Fruit fly (Drosophila melanogaster) whole organism, prepupa: ENCODE data around the gene Mipp2.
A peak's percentile ranks its signal among the peaks of the same experiment; 100 is the strongest.

Source experiments
- CG10631 ChIP-seq: fragments of 200-800 bp; sonication (Bioruptor generic); optimal IDR thresholded peaks from 2 replicates; lab custom pipeline; 2016; ENCODE audit warnings: missing biosample characterization, missing genetic modification characterization
- CG10669 ChIP-seq: fragments of 200-800 bp; sonication (Bioruptor generic); optimal IDR thresholded peaks from 3 replicates; lab custom pipeline; 2018; ENCODE audit warnings: missing biosample characterization, mild to moderate bottlenecking, missing genetic modification characterization, moderate library complexity
- CG11762 ChIP-seq: fragments of 200-800 bp; sonication (Bioruptor generic); optimal IDR thresholded peaks from 3 replicates; lab custom pipeline; 2016; ENCODE audit warnings: missing biosample characterization, missing genetic modification characterization; ENCODE audit not compliant: insufficient read depth
- CG11902 ChIP-seq: fragments of 200-800 bp; sonication (Bioruptor generic); optimal IDR thresholded peaks from 3 replicates; lab custom pipeline; 2016; ENCODE audit warnings: missing biosample characterization, missing genetic modification characterization
- CG15336 ChIP-seq: fragments of 200-800 bp; sonication (Bioruptor generic); IDR thresholded peaks from 2 replicates; pipeline ENCODE4 v1.3.6; 2022; ENCODE audit warnings: missing biosample characterization, missing genetic modification characterization
- CG1621 ChIP-seq: fragments of 200-800 bp; sonication (Bioruptor generic); optimal IDR thresholded peaks from 3 replicates; lab custom pipeline; 2018; ENCODE audit warnings: missing biosample characterization, mild to moderate bottlenecking, missing genetic modification characterization
- CG16779 ChIP-seq: fragments of 200-800 bp; sonication (Bioruptor generic); optimal IDR thresholded peaks from 3 replicates; lab custom pipeline; 2017; ENCODE audit warnings: missing biosample characterization, mild to moderate bottlenecking, missing genetic modification characterization
- CG31627 ChIP-seq: fragments of 200-800 bp; sonication (Bioruptor generic); optimal IDR thresholded peaks from 3 replicates; lab custom pipeline; 2016; ENCODE audit warnings: missing biosample characterization, missing genetic modification characterization
- CG32006 ChIP-seq: fragments of 200-800 bp; sonication (Bioruptor generic); optimal IDR thresholded peaks from 3 replicates; lab custom pipeline; 2017; ENCODE audit warnings: missing biosample characterization, mild to moderate bottlenecking, missing genetic modification characterization
- CG34406 ChIP-seq: fragments of 200-800 bp; sonication (Bioruptor generic); optimal IDR thresholded peaks from 3 replicates; lab custom pipeline; 2016; ENCODE audit warnings: missing biosample characterization, missing genetic modification characterization
- CG3919 ChIP-seq: fragments of 200-800 bp; sonication (Bioruptor generic); optimal IDR thresholded peaks from 3 replicates; lab custom pipeline; 2016; ENCODE audit warnings: missing biosample characterization, missing genetic modification characterization
- CG4318 ChIP-seq: fragments of 200-800 bp; sonication (Bioruptor generic); optimal IDR thresholded peaks from 3 replicates; lab custom pipeline; 2017; ENCODE audit warnings: missing biosample characterization, mild to moderate bottlenecking, missing genetic modification characterization
- CG6276 ChIP-seq: fragments of 200-800 bp; sonication (Bioruptor generic); optimal IDR thresholded peaks from 2 replicates; lab custom pipeline; 2017; ENCODE audit warnings: missing biosample characterization, mild to moderate bottlenecking, missing genetic modification characterization
- CG6792 ChIP-seq: fragments of 200-800 bp; sonication (Bioruptor generic); optimal IDR thresholded peaks from 3 replicates; lab custom pipeline; 2016; ENCODE audit warnings: missing biosample characterization, missing genetic modification characterization
- CG6854 ChIP-seq: fragments of 200-800 bp; sonication (Bioruptor generic); optimal IDR thresholded peaks from 2 replicates; lab custom pipeline; 2017; ENCODE audit warnings: missing biosample characterization, mild to moderate bottlenecking, missing genetic modification characterization
- CG8119 ChIP-seq: fragments of 200-800 bp; sonication (Bioruptor generic); IDR thresholded peaks from 3 replicates; pipeline ENCODE4 v1.3.6; 2022; ENCODE audit warnings: missing biosample characterization, missing genetic modification characterization
- CG8319 ChIP-seq: fragments of 200-800 bp; sonication (Bioruptor generic); optimal IDR thresholded peaks from 3 replicates; lab custom pipeline; 2016; ENCODE audit warnings: missing biosample characterization, missing genetic modification characterization
- CG8632 ChIP-seq: fragments of 200-800 bp; sonication (Bioruptor generic); optimal IDR thresholded peaks from 3 replicates; lab custom pipeline; 2016; ENCODE audit warnings: missing biosample characterization, missing genetic modification characterization
- CG9139 ChIP-seq: fragments of 200-800 bp; sonication (Bioruptor generic); optimal IDR thresholded peaks from 3 replicates; lab custom pipeline; 2017; ENCODE audit warnings: missing biosample characterization, mild to moderate bottlenecking, missing genetic modification characterization
- Eip75B ChIP-seq: fragments of 200-800 bp; sonication (Bioruptor generic); optimal IDR thresholded peaks from 3 replicates; lab custom pipeline; 2016; ENCODE audit warnings: missing biosample characterization, missing genetic modification characterization
- Eip78C ChIP-seq: fragments of 200-800 bp; sonication (Bioruptor generic); peaks from one replicate; lab custom pipeline; 2016; ENCODE audit warnings: missing biosample characterization, missing genetic modification characterization
- Eip93F ChIP-seq: fragments of 200-800 bp; sonication (Bioruptor generic); optimal IDR thresholded peaks from 2 replicates; lab custom pipeline; 2016; ENCODE audit warnings: missing biosample characterization, mild to moderate bottlenecking, missing genetic modification characterization
- Ets21C ChIP-seq: fragments of 200-800 bp; sonication (Bioruptor generic); optimal IDR thresholded peaks from 3 replicates; lab custom pipeline; 2016; ENCODE audit warnings: missing biosample characterization, missing genetic modification characterization
- Ets96B ChIP-seq: fragments of 200-800 bp; optimal IDR thresholded peaks from 2 replicates; lab custom pipeline; 2019; ENCODE audit warnings: missing biosample characterization, mild to moderate bottlenecking, missing genetic modification characterization, moderate library complexity
- Gug ChIP-seq: fragments of 200-800 bp; sonication (Bioruptor generic); IDR thresholded peaks from 2 replicates; pipeline ENCODE4 v1.3.6; 2022; ENCODE audit warnings: missing biosample characterization, missing genetic modification characterization
- Hr38 ChIP-seq: sonication (Bioruptor generic); optimal IDR thresholded peaks from 2 replicates; lab custom pipeline; 2016; ENCODE audit warnings: missing biosample characterization, missing genetic modification characterization
- Hr39 ChIP-seq: fragments of 200-800 bp; sonication (Bioruptor generic); optimal IDR thresholded peaks from 2 replicates; lab custom pipeline; 2016; ENCODE audit warnings: missing biosample characterization, missing genetic modification characterization
- Hr4 ChIP-seq: fragments of 200-800 bp; sonication (Bioruptor generic); optimal IDR thresholded peaks from 3 replicates; lab custom pipeline; 2016; ENCODE audit warnings: missing biosample characterization, missing genetic modification characterization
- Lpt ChIP-seq: fragments of 200-800 bp; sonication (Bioruptor generic); optimal IDR thresholded peaks from 3 replicates; lab custom pipeline; 2016; ENCODE audit warnings: missing biosample characterization, missing genetic modification characterization
- OdsH ChIP-seq: fragments of 200-800 bp; sonication (Bioruptor generic); optimal IDR thresholded peaks from 3 replicates; lab custom pipeline; 2016; ENCODE audit warnings: missing biosample characterization, missing genetic modification characterization
- Sox102F ChIP-seq: fragments of 200-800 bp; sonication (Bioruptor generic); optimal IDR thresholded peaks from 2 replicates; lab custom pipeline; 2016; ENCODE audit warnings: missing biosample characterization, mild to moderate bottlenecking, missing genetic modification characterization
- Sox14 ChIP-seq: fragments of 200-800 bp; sonication (Bioruptor generic); optimal IDR thresholded peaks from 3 replicates; lab custom pipeline; 2016; ENCODE audit warnings: missing biosample characterization, missing genetic modification characterization
- Sox15 ChIP-seq: fragments of 200-800 bp; sonication (Bioruptor generic); optimal IDR thresholded peaks from 3 replicates; lab custom pipeline; 2016; ENCODE audit warnings: missing biosample characterization, missing genetic modification characterization
- acj6 ChIP-seq: fragments of 200-800 bp; sonication (Bioruptor generic); optimal IDR thresholded peaks from 3 replicates; lab custom pipeline; 2016; ENCODE audit warnings: missing biosample characterization, missing genetic modification characterization
- cyc ChIP-seq: fragments of 200-800 bp; sonication (Bioruptor generic); optimal IDR thresholded peaks from 3 replicates; lab custom pipeline; 2016; ENCODE audit warnings: missing biosample characterization, missing genetic modification characterization
- dsx ChIP-seq: fragments of 200-800 bp; optimal IDR thresholded peaks from 3 replicates; lab custom pipeline; 2019; ENCODE audit warnings: missing biosample characterization, mild to moderate bottlenecking, missing genetic modification characterization, moderate library complexity; ENCODE audit not compliant: poor library complexity, severe bottlenecking
- eg ChIP-seq: fragments of 200-800 bp; sonication (Bioruptor generic); IDR thresholded peaks from 3 replicates; pipeline ENCODE4 v1.3.6; 2022; ENCODE audit warnings: missing biosample characterization, missing genetic modification characterization
- esn ChIP-seq: fragments of 200-800 bp; sonication (Bioruptor generic); optimal IDR thresholded peaks from 2 replicates; lab custom pipeline; 2016; ENCODE audit warnings: missing biosample characterization, mild to moderate bottlenecking, missing genetic modification characterization, moderate library complexity
- fd59A ChIP-seq: fragments of 200-800 bp; sonication (Bioruptor generic); optimal IDR thresholded peaks from 2 replicates; lab custom pipeline; 2017; ENCODE audit warnings: missing biosample characterization, mild to moderate bottlenecking, missing genetic modification characterization, missing genetic modification reagents
- fd85E ChIP-seq: fragments of 200-800 bp; sonication (Bioruptor generic); optimal IDR thresholded peaks from 3 replicates; lab custom pipeline; 2016; ENCODE audit warnings: missing biosample characterization, missing genetic modification characterization
- fkh ChIP-seq: fragments of 200-800 bp; sonication (Bioruptor generic); optimal IDR thresholded peaks from 3 replicates; lab custom pipeline; 2017; ENCODE audit warnings: missing biosample characterization, mild to moderate bottlenecking, missing genetic modification characterization, moderate library complexity
- net ChIP-seq: fragments of 200-800 bp; sonication (Bioruptor generic); optimal IDR thresholded peaks from 3 replicates; lab custom pipeline; 2016; ENCODE audit warnings: missing biosample characterization, missing genetic modification characterization
- pdm3 ChIP-seq: fragments of 200-800 bp; sonication (Bioruptor generic); optimal IDR thresholded peaks from 3 replicates; lab custom pipeline; 2016; ENCODE audit warnings: missing biosample characterization, missing genetic modification characterization
- salr ChIP-seq, 2 experiments: fragments of 200-800 bp; sonication (Bioruptor generic); optimal IDR thresholded peaks; 3 replicates each; lab custom pipeline; 2016 to 2018; ENCODE audit warnings: missing biosample characterization in 2 of 2, missing genetic modification characterization in 2 of 2, mild to moderate bottlenecking in 1 of 2
- spab ChIP-seq: fragments of 200-800 bp; sonication (Bioruptor generic); optimal IDR thresholded peaks from 2 replicates; lab custom pipeline; 2017; ENCODE audit warnings: missing biosample characterization, mild to moderate bottlenecking, missing genetic modification characterization, missing genetic modification reagents
- topi ChIP-seq: fragments of 200-800 bp; sonication (Bioruptor generic); optimal IDR thresholded peaks from 3 replicates; lab custom pipeline; 2016; ENCODE audit warnings: missing biosample characterization, missing genetic modification characterization
- vri ChIP-seq: fragments of 200-800 bp; sonication (Bioruptor generic); optimal IDR thresholded peaks from 3 replicates; lab custom pipeline; 2016; ENCODE audit warnings: missing biosample characterization, mild to moderate bottlenecking, missing genetic modification characterization

Mipp2 gene

DNA sequence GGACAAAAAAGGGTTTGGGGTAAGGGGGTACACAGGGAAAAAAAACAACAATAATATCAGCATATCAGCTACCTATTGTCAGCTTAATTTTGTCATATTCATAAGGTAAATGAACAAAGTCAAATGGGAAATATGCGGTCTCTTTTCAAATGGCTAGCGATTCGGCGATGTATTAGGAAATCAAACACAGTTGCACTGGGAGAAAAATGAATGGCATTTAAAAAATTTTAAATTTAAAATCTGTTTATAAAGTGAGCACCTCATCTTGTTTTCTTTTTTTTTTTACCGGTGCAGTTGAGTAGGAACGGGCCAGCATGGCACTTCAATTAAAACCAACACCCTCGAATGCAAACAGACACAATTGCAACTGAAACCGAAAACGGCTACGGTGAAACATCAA, 37.2 kb downstream of the Mipp2 start (continued):
- TF ChIP-seq Sox14 (GFP tag; lab: Kevin White, UChicago) (no peak), CG11902 (GFP tag; lab: Kevin White, UChicago) (no peak), Hr39 (GFP tag; lab: Kevin White, UChicago) (no peak), fd85E (GFP tag; lab: Kevin White, UChicago) (no peak), CG15336 (GFP tag; lab: Robert Waterston, UW) (peak; percentile 34), CG8119 (GFP tag; lab: Robert Waterston, UW) (no peak; the same call in 2 of the 3 replicates), Lpt (GFP tag; lab: Kevin White, UChicago) (no peak), Sox15 (GFP tag; lab: Kevin White, UChicago) (no peak), Ets21C (GFP tag; lab: Kevin White, UChicago) (no peak), Eip93F (GFP tag; lab: Kevin White, UChicago) (no peak), CG4318 (GFP tag; lab: Kevin White, UChicago) (peak; percentile 37), spab (GFP tag; lab: Kevin White, UChicago) (no peak), CG32006 (GFP tag; lab: Kevin White, UChicago) (peak; percentile 44), salr (GFP tag; optimal IDR thresholded peaks at IDR 0.05; lab: Kevin White, UChicago) (no peak), Gug (GFP tag; lab: Robert Waterston, UW) (no peak), CG8319 (GFP tag; lab: Kevin White, UChicago) (no peak), Ets96B (tag; lab: Kevin White, UChicago) (no peak), OdsH (no peak), acj6 (GFP tag; lab: Kevin White, UChicago) (no peak), pdm3 (GFP tag; lab: Kevin White, UChicago) (peak; percentile 8)

DNA sequence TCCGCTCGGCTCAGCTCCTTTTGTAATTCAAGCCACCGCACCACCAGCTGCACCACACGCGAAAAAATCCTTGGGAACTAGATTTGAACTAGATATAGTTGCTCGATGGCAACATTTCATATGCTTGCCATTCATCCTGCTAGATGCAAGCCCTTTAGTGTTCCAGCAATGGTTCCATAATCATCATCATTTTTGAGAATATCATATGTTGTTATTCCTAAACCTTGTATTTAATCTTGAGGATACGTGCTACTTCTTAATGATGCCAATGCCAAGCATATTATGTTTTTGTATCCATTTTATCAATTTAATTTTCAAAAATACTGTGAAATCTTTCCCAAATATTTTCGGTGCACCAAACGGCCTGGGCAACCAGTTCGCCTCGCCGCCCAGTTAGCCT, 38.4 kb downstream of the Mipp2 start:
- TF ChIP-seq CG1621 (tag; lab: Kevin White, UChicago) (no peak), CG8119 (GFP tag; lab: Robert Waterston, UW) (peak; percentile 76; the same call in 2 of the 3 replicates), Lpt (GFP tag; lab: Kevin White, UChicago) (peak; percentile 25), esn (GFP tag; lab: Kevin White, UChicago) (no peak), net (GFP tag; lab: Kevin White, UChicago) (peak; percentile 38), Hr4 (GFP tag; lab: Kevin White, UChicago) (peak; percentile 63), CG31627 (GFP tag; lab: Kevin White, UChicago) (no peak), Eip75B (no peak), CG11762 (no peak), CG34406 (GFP tag; lab: Kevin White, UChicago) (no peak), Hr38 (GFP tag; lab: Kevin White, UChicago) (no peak), CG10669 (GFP tag; lab: Kevin White, UChicago) (no peak), Ets21C (GFP tag; lab: Kevin White, UChicago) (no peak), eg (peak; percentile 37; the same call in 2 of the 3 replicates), salr (GFP tag; optimal IDR thresholded peaks at IDR 0.05; lab: Kevin White, UChicago) (peak in 1 of 2 experiments; percentile 28), pdm3 (GFP tag; lab: Kevin White, UChicago) (peak; percentile 9), fd59A (no peak), CG15336 (GFP tag; lab: Robert Waterston, UW) (peak; percentile 66), Hr39 (GFP tag; lab: Kevin White, UChicago) (no peak), spab (GFP tag; lab: Kevin White, UChicago) (no peak), CG16779 (tag; lab: Kevin White, UChicago) (no peak), CG10631 (GFP tag; lab: Kevin White, UChicago) (no peak), CG6854 (GFP tag; lab: Kevin White, UChicago) (no peak), CG3919 (GFP tag; lab: Kevin White, UChicago) (no peak), fkh (GFP tag; lab: Kevin White, UChicago) (no peak), CG9139 (GFP tag; lab: Kevin White, UChicago) (no peak), Eip93F (GFP tag; lab: Kevin White, UChicago) (no peak), Sox102F (no peak), CG32006 (GFP tag; lab: Kevin White, UChicago) (peak; percentile 71), cyc (no peak), OdsH (peak; percentile 11), vri (GFP tag; lab: Kevin White, UChicago) (no peak), CG6792 (GFP tag; lab: Kevin White, UChicago) (no peak), CG4318 (GFP tag; lab: Kevin White, UChicago) (peak; percentile 18), fd85E (GFP tag; lab: Kevin White, UChicago) (no peak), CG8632 (GFP tag; lab: Kevin White, UChicago) (no peak), Eip78C (GFP tag; lab: Kevin White, UChicago) (peak; percentile 19), Ets96B (tag; lab: Kevin White, UChicago) (no peak), dsx (GFP tag; lab: Kevin White, UChicago) (no peak), Sox14 (GFP tag; lab: Kevin White, UChicago) (no peak), CG8319 (GFP tag; lab: Kevin White, UChicago) (no peak), CG6276 (GFP tag; lab: Kevin White, UChicago) (peak; percentile 61), topi (no peak), Gug (GFP tag; lab: Robert Waterston, UW) (peak; percentile 35; the same call in 1 of the 2 replicates)
